Worm (Caenorhabditis elegans) whole organism, L4 larva: ENCODE measurements around the gene igcm-1.

Experiments
- F44E2.7 ChIP-seq: fragments of 200-800 bp; sonication (Bioruptor generic); IDR thresholded peaks from 2 replicates; pipeline ENCODE4 v2.1.2; 2022; ENCODE audit warnings: missing genetic modification characterization, missing compliant biosample characterization
- Y75B8A.6 ChIP-seq: fragments of 200-800 bp; sonication (Bioruptor generic); IDR thresholded peaks from 2 replicates; pipeline ENCODE4 v1.3.6; 2022; ENCODE audit warnings: missing genetic modification reagents, missing genetic modification characterization, missing compliant biosample characterization
- aha-1 ChIP-seq: fragments of 150-350 bp; peaks from one replicate; lab custom pipeline; 2014; ENCODE audit warnings: missing biosample characterization, missing genetic modification characterization
- ama-1 ChIP-seq: fragments of 150-350 bp; optimal IDR thresholded peaks from 2 replicates; lab custom pipeline; 2014; ENCODE audit warnings: inconsistent platforms, mixed read lengths
- ceh-32 ChIP-seq: sonication (generic microtip); optimal IDR thresholded peaks from 2 replicates; lab custom pipeline; 2016; ENCODE audit warnings: mild to moderate bottlenecking, missing genetic modification characterization, missing compliant biosample characterization; ENCODE audit not compliant: poor library complexity
- ces-1 ChIP-seq: fragments of 150-350 bp; sonication (generic microtip); optimal IDR thresholded peaks from 4 replicates; lab custom pipeline; 2014; ENCODE audit warnings: missing biosample characterization, missing genetic modification reagents, missing genetic modification characterization
- cey-2 ChIP-seq: sonication (generic microtip); optimal IDR thresholded peaks from 3 replicates; lab custom pipeline; 2017; ENCODE audit warnings: missing genetic modification characterization, mild to moderate bottlenecking, missing compliant biosample characterization, antibody characterized with exemption, borderline replicate concordance; ENCODE audit not compliant: insufficient read depth
- daf-16 ChIP-seq, 3 experiments: sonication (generic microtip); optimal IDR thresholded peaks; 2 replicates each; lab custom pipeline; 2016 to 2017; ENCODE audit warnings: missing genetic modification characterization in 3 of 3, missing genetic modification reagents in 3 of 3, mild to moderate bottlenecking in 2 of 3, missing compliant biosample characterization in 2 of 3, missing biosample characterization in 1 of 3, moderate library complexity in 1 of 3
- dmd-6 ChIP-seq: fragments of 200-800 bp; sonication (Bioruptor generic); IDR thresholded peaks from 2 replicates; pipeline ENCODE4 v1.3.6; 2022; ENCODE audit warnings: missing genetic modification reagents, missing genetic modification characterization, missing compliant biosample characterization
- dpl-1 ChIP-seq: fragments of 150-350 bp; optimal IDR thresholded peaks from 2 replicates; lab custom pipeline; 2014; ENCODE audit warnings: missing biosample characterization, missing genetic modification reagents, missing genetic modification characterization
- dve-1 ChIP-seq: sonication (generic microtip); optimal IDR thresholded peaks from 2 replicates; lab custom pipeline; 2017; ENCODE audit warnings: antibody characterized with exemption, mild to moderate bottlenecking, missing genetic modification characterization, missing compliant biosample characterization; ENCODE audit not compliant: insufficient read depth
- hlh-11 ChIP-seq: fragments of 200-800 bp; sonication (Bioruptor generic); optimal IDR thresholded peaks from 2 replicates; lab custom pipeline; 2018; ENCODE audit warnings: mild to moderate bottlenecking, missing genetic modification characterization, missing compliant biosample characterization
- jun-1 ChIP-seq: fragments of 150-350 bp; optimal IDR thresholded peaks from 2 replicates; lab custom pipeline; 2014; ENCODE audit warnings: missing biosample characterization, missing genetic modification reagents, missing genetic modification characterization
- lin-15B ChIP-seq: fragments of 150-350 bp; sonication (generic microtip); optimal IDR thresholded peaks from 3 replicates; lab custom pipeline; 2014; ENCODE audit warnings: missing biosample characterization, missing genetic modification characterization
- lin-39 ChIP-seq: fragments of 150-350 bp; optimal IDR thresholded peaks from 2 replicates; lab custom pipeline; 2014; ENCODE audit warnings: missing biosample characterization, missing genetic modification reagents, missing genetic modification characterization
- mes-2 ChIP-seq: sonication (generic microtip); optimal IDR thresholded peaks from 2 replicates; lab custom pipeline; 2016; ENCODE audit warnings: missing genotype, mild to moderate bottlenecking, missing genetic modification characterization, missing compliant biosample characterization; ENCODE audit not compliant: poor library complexity, severe bottlenecking
- nhr-102 ChIP-seq: sonication (generic microtip); optimal IDR thresholded peaks from 2 replicates; lab custom pipeline; 2016; ENCODE audit warnings: mild to moderate bottlenecking, missing genetic modification characterization, moderate library complexity, missing compliant biosample characterization
- nhr-28 ChIP-seq: fragments of 150-350 bp; optimal IDR thresholded peaks from 2 replicates; lab custom pipeline; 2014; ENCODE audit warnings: missing biosample characterization, missing genetic modification characterization
- nhr-6 ChIP-seq: fragments of 150-350 bp; optimal IDR thresholded peaks from 2 replicates; lab custom pipeline; 2014; ENCODE audit warnings: missing biosample characterization, missing genetic modification characterization
- nhr-77 ChIP-seq: fragments of 150-350 bp; optimal IDR thresholded peaks from 2 replicates; lab custom pipeline; 2014; ENCODE audit warnings: missing biosample characterization, missing genetic modification characterization
- php-3 ChIP-seq: fragments of 200-800 bp; sonication (Bioruptor generic); IDR thresholded peaks from 2 replicates; pipeline ENCODE4 v1.3.6; 2022; ENCODE audit warnings: missing genetic modification reagents, missing genetic modification characterization, missing compliant biosample characterization
- pqm-1 ChIP-seq: sonication (generic microtip); optimal IDR thresholded peaks from 2 replicates; lab custom pipeline; 2017; ENCODE audit warnings: missing biosample characterization, missing genetic modification characterization
- snpc-1.2 ChIP-seq: fragments of 200-800 bp; sonication (Bioruptor generic); IDR thresholded peaks from 2 replicates; pipeline ENCODE4 v1.3.6; 2022; ENCODE audit warnings: missing genetic modification reagents, missing genetic modification characterization, missing compliant biosample characterization
- tra-1 ChIP-seq: fragments of 200-800 bp; sonication (Bioruptor generic); IDR thresholded peaks from 2 replicates; pipeline ENCODE4 v1.3.6; 2022; ENCODE audit warnings: missing genetic modification reagents, missing genetic modification characterization, missing compliant biosample characterization
- unc-39 ChIP-seq: sonication (generic microtip); optimal IDR thresholded peaks from 2 replicates; lab custom pipeline; 2017; ENCODE audit warnings: missing biosample characterization, missing genetic modification characterization
- unc-62 ChIP-seq, 3 experiments: fragments of 150-350 bp in 1 of 3; sonication (generic microtip); optimal IDR thresholded peaks in 2 of 3; peaks in 1 of 3; 1 replicate in 1 of 3; 2 replicates in 2 of 3; lab custom pipeline; 2014 to 2017; ENCODE audit warnings: missing biosample characterization in 3 of 3, missing genetic modification characterization in 3 of 3, missing genetic modification reagents in 3 of 3, missing genotype in 1 of 3
- zfp-2 ChIP-seq: sonication (generic microtip); optimal IDR thresholded peaks from 2 replicates; lab custom pipeline; 2016; ENCODE audit warnings: mild to moderate bottlenecking, missing genetic modification characterization, missing compliant biosample characterization
- ztf-7 ChIP-seq: fragments of 150-350 bp; optimal IDR thresholded peaks from 2 replicates; lab custom pipeline; 2014; ENCODE audit warnings: missing biosample characterization, missing genetic modification characterization

Gene igcm-1

ce11 chrX:825375-825774 is 25.9 kb downstream of the igcm-1 start, which contains the start of gene daf-3:
Gene daf-3, minus strand, starts transcription at chrX:825475.
- TF ChIP-seq ama-1 (lab: Kevin White, UChicago): no peak
- TF ChIP-seq daf-16 (GFP tag; optimal IDR thresholded peaks at IDR 0.05; lab: Kevin White, UChicago): no peak
- peak; percentile 27 for TF ChIP-seq daf-16 (tag; optimal IDR thresholded peaks at IDR 0.05; lab: Kevin White, UChicago)

ce11 chrX:823736-824135 is 27.6 kb downstream of the igcm-1 start:
- TF ChIP-seq nhr-28 (tag; lab: Kevin White, UChicago) (peak; percentile 94), hlh-11 (peak; percentile 74), tra-1 (GFP tag; lab: Robert Waterston, UW) (0 out of 2 replicates have a peak, but pooled peaks have one; percentile 17), nhr-77 (tag; lab: Kevin White, UChicago) (peak; percentile 87), ztf-7 (tag; lab: Kevin White, UChicago) (no peak), dmd-6 (GFP tag; lab: Robert Waterston, UW) (peak; percentile 80), daf-16 (GFP tag; optimal IDR thresholded peaks at IDR 0.05; lab: Kevin White, UChicago) (no peak), daf-16 (tag; optimal IDR thresholded peaks at IDR 0.05; lab: Kevin White, UChicago) (peak; percentile 99), Y75B8A.6 (no peak), pqm-1 (tag; lab: Kevin White, UChicago) (peak; percentile 66), aha-1 (peak; percentile 81), dve-1 (tag; lab: Kevin White, UChicago) (peak; percentile 59)
- TF ChIP-seq, all 104 proteins: peak for 9

DNA sequence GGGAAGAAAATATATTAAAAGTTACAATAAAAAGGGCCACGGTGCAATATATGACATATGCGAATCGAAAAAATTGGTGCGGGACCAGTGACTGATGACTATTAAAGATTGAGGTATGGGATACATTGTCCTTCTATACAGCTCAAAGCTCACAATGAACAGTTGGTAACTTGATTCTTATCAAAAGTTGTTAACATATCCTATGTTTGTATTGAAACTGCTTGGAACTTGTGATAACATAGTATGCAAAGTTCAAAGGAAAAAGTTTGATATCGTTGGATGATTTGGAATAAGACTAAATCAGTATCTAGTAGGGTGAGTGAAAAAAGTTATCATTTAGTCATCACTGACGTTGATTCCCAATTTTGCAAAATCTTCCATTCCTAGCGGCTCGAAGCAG is 33.3 kb downstream of the igcm-1 start:
- TF ChIP-seq dpl-1 (GFP tag; lab: Kevin White, UChicago) (no peak), F44E2.7 (GFP tag; lab: Robert Waterston, UW) (no peak), zfp-2 (tag; lab: Kevin White, UChicago) (no peak), aha-1 (peak; percentile 83), unc-62 (GFP tag; optimal IDR thresholded peaks at IDR 0.05 in 1 of 2; lab: Kevin White, UChicago) (peak in 1 of 2 experiments; percentile 64), unc-62 (tag; optimal IDR thresholded peaks at IDR 0.05; lab: Kevin White, UChicago) (no peak), nhr-6 (tag; lab: Kevin White, UChicago) (no peak), php-3 (no peak)

- TF ChIP-seq nhr-28 (tag; lab: Kevin White, UChicago) (peak; percentile 53), ces-1 (no peak), php-3 (peak; percentile 73), dve-1 (tag; lab: Kevin White, UChicago) (peak; percentile 54), ztf-7 (tag; lab: Kevin White, UChicago) (no peak), jun-1 (tag; lab: Kevin White, UChicago) (no peak), snpc-1.2 (GFP tag; lab: Robert Waterston, UW) (no peak), nhr-102 (tag; lab: Kevin White, UChicago) (peak; percentile 12), dmd-6 (GFP tag; lab: Robert Waterston, UW) (peak; percentile 69), ceh-32 (tag; lab: Kevin White, UChicago) (no peak), pqm-1 (tag; lab: Kevin White, UChicago) (peak; percentile 87), tra-1 (GFP tag; lab: Robert Waterston, UW) (peak; percentile 70; the same call in 1 of the 2 replicates), F44E2.7 (GFP tag; lab: Robert Waterston, UW) (no peak), daf-16 (GFP tag; optimal IDR thresholded peaks at IDR 0.05; lab: Kevin White, UChicago) (no peak), daf-16 (tag; optimal IDR thresholded peaks at IDR 0.05; lab: Kevin White, UChicago) (peak; percentile 55), aha-1 (no peak), hlh-11 (peak; percentile 48), lin-39 (tag; lab: Kevin White, UChicago) (no peak), mes-2 (tag; lab: Kevin White, UChicago) (peak; percentile 1)
Observed at ce11 chrX:815929-816328, 35.4 kb downstream of the igcm-1 start, which contains the start of gene ifd-2. Gene ifd-2, minus strand, starts transcription at chrX:815929.

DNA sequence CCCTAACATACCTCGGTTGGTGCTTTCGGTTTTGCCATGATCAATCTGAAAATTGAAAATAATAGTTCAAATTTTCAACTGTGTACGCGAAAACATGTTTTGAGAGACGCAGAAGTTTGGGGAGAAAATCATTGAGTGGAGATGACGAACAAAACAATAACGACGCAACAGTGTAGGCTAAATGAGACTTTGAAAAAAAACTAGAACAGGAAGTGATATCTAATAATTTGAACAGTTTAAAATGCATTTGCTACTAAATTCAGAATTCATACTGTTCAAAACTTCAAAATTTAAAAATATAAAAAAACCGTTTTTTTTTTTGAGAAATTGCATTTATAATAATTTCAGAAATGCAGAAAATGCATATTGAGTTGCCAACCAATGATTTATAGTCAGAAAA is 38.3 kb downstream of the igcm-1 start, which contains the start of gene F25E2.3:
Gene F25E2.3, minus strand, starts transcription at position 101 of the 400 bp plus-strand sequence.
- no peak for TF ChIP-seq lin-15B (tag; lab: Kevin White, UChicago)
- TF ChIP-seq daf-16 (GFP tag; optimal IDR thresholded peaks at IDR 0.05; lab: Kevin White, UChicago): no peak
- TF ChIP-seq daf-16 (tag; optimal IDR thresholded peaks at IDR 0.05; lab: Kevin White, UChicago): peak; percentile 42
- TF ChIP-seq cey-2: no peak
- no peak for TF ChIP-seq nhr-28 (tag; lab: Kevin White, UChicago)
- no peak for TF ChIP-seq unc-39 (tag; lab: Kevin White, UChicago)
- no peak for TF ChIP-seq lin-39 (tag; lab: Kevin White, UChicago)
